Worm (Caenorhabditis elegans): ENCODE results near the gene col-130.

DNA sequence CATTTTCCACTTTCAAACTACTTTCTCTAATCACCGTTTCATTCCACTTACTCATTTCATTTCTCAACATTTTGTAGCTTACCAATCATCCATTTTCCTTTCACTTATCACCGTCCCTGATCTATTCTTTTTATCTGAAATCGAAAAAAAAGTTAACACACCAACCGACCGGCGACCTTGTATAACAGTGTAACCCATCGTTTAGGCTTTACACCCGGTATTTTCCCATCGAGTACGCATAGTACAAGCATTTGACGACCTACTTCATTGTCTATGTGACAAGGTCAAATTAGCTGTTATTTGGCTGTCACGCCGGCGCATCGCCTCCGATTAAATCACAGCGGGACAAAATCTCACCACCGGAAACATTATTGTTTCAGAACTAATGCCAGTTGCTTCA lies 1.2 kb upstream of the col-130 start:
- TF ChIP-seq pqm-1 (tag; optimal IDR thresholded peaks at IDR 0.05) (no peak), dmd-4 (tag; optimal IDR thresholded peaks at IDR 0.05; ENCODE audit: borderline replicate concordance) (no peak), pha-4 (tag; optimal IDR thresholded peaks at IDR 0.05) (no peak), unc-86 (tag; optimal IDR thresholded peaks at IDR 0.05) (no peak), T23F11.4 (GFP tag; optimal IDR thresholded peaks at IDR 0.05) (no peak)

Data from whole organism, late embryonic.